Worm (Caenorhabditis elegans) whole organism, L3 larva: ENCODE data around the gene W08G11.5.

Experiments used
- nhr-11 ChIP-seq: fragments of 150-350 bp; optimal IDR thresholded peaks from 2 replicates; lab custom pipeline; 2014; ENCODE audit warnings: missing biosample characterization, missing genetic modification characterization
- nhr-237 ChIP-seq: fragments of 150-350 bp; optimal IDR thresholded peaks from 2 replicates; lab custom pipeline; 2014; ENCODE audit warnings: missing biosample characterization, missing genetic modification characterization
- unc-39 ChIP-seq: sonication (generic microtip); optimal IDR thresholded peaks from 4 replicates; lab custom pipeline; 2017; ENCODE audit warnings: missing biosample characterization, missing genetic modification characterization
- ztf-11 ChIP-seq: fragments of 150-350 bp; optimal IDR thresholded peaks from 2 replicates; lab custom pipeline; 2014; ENCODE audit warnings: missing biosample characterization, missing genetic modification characterization

ce11 chrV:16322155-16322554 lies 24.2 kb downstream of the W08G11.5 start:
- TF ChIP-seq unc-39 (tag; lab: Kevin White, UChicago) (no peak), nhr-11 (tag; lab: Kevin White, UChicago) (no peak), ztf-11 (tag; lab: Kevin White, UChicago) (no peak), nhr-237 (tag; lab: Kevin White, UChicago) (no peak)
